Fruit fly (Drosophila melanogaster): ENCODE results near the gene Gr98d.

The Gr98d gene

DNA sequence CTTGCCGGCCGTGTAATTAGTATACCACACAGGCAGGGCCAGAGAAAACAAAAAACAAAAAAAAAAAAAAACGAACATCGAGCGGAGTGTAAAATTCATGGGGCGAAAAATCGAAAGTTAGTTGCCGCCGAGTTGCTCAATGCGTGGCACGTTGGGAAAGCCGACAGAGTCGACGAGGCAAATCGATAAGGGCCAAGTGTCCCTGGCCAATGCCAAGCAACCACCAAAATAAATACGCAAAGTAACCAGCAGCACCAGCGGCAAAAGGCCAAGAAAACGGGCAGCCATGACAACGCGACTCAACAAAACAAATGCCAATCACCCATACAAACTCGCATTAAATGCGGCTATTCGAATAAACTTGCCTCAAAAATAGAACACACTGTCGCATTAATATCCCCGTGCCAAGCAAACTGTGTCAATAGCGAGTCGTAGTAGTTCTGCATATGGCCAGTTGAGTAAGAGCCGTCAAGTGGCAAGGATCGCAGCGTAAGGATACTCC lies 25.4 kb upstream of the Gr98d start, which contains the start of gene CG12885:
TSS of gene CG12885 (plus strand) at position 452 of the 502 bp plus-strand sequence.
- no peak for TF ChIP-seq Crg-1 (GFP tag; optimal IDR thresholded peaks at IDR 0.05)
- TF ChIP-seq bab1 (GFP tag; optimal IDR thresholded peaks at IDR 0.05) = no peak
- no peak for TF ChIP-seq Hr96 (GFP tag; optimal IDR thresholded peaks at IDR 0.05)
- no peak for TF ChIP-seq cnc (optimal IDR thresholded peaks at IDR 0.05)
- TF ChIP-seq CG1620 (GFP tag; optimal IDR thresholded peaks at IDR 0.05) = no peak
- TF ChIP-seq CG12768 (GFP tag; optimal IDR thresholded peaks at IDR 0.05) = no peak
- TF ChIP-seq Mnt (GFP tag; optimal IDR thresholded peaks at IDR 0.05) = no peak
- TF ChIP-seq CG11617 (GFP tag; optimal IDR thresholded peaks at IDR 0.05) = no peak
- no peak for TF ChIP-seq kay (GFP tag; ENCODE audit: borderline replicate concordance)
- no peak for TF ChIP-seq tj (GFP tag; optimal IDR thresholded peaks at IDR 0.05)
- TF ChIP-seq CG33017 (tag; optimal IDR thresholded peaks at IDR 0.05) = no peak
- no peak for TF ChIP-seq toe (GFP tag; optimal IDR thresholded peaks at IDR 0.05)
- TF ChIP-seq CG14711 (tag; optimal IDR thresholded peaks at IDR 0.05) = no peak
- no peak for TF ChIP-seq CG7101 (tag; optimal IDR thresholded peaks at IDR 0.05)
- TF ChIP-seq cic (GFP tag; optimal IDR thresholded peaks at IDR 0.05) = no peak
- TF ChIP-seq CG5204 (GFP tag; optimal IDR thresholded peaks at IDR 0.05) = no peak
- no peak for TF ChIP-seq pad (GFP tag; optimal IDR thresholded peaks at IDR 0.05)
- no peak for TF ChIP-seq CG7045 (GFP tag; optimal IDR thresholded peaks at IDR 0.05)
- no peak for TF ChIP-seq ovo (GFP tag; optimal IDR thresholded peaks at IDR 0.05)
- TF ChIP-seq Clk (GFP tag; optimal IDR thresholded peaks at IDR 0.05) = no peak

DNA sequence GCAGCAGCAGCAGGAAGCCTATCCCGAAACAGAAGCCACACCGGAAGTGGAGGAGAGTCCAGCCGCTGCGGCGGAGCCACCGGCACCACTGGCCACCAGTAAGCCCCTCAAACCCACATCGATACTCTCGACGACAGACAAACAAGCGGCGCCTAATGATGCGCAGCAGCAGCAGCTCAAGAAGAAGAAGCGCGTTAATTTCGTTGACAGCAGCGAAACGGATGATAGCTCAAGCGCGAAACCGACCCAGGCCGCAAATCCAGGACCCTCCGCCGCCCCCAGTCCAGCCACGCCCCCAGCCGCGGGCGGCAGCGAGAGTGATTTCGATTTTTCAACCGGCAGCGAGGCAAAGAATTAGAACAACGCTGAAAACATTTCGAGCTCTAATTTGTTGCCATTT lies 12.6 kb upstream of the Gr98d start:
- TF ChIP-seq CG12768 (GFP tag; optimal IDR thresholded peaks at IDR 0.05) (no peak), cic (GFP tag; optimal IDR thresholded peaks at IDR 0.05) (no peak), tj (GFP tag; optimal IDR thresholded peaks at IDR 0.05) (no peak), CG7045 (GFP tag; optimal IDR thresholded peaks at IDR 0.05) (no peak), Mnt (GFP tag; optimal IDR thresholded peaks at IDR 0.05) (no peak), Hr96 (GFP tag; optimal IDR thresholded peaks at IDR 0.05) (no peak), CG14711 (tag; optimal IDR thresholded peaks at IDR 0.05) (no peak), pad (GFP tag; optimal IDR thresholded peaks at IDR 0.05) (no peak), cnc (optimal IDR thresholded peaks at IDR 0.05) (no peak), toe (GFP tag; optimal IDR thresholded peaks at IDR 0.05) (no peak), Crg-1 (GFP tag; optimal IDR thresholded peaks at IDR 0.05) (no peak), CG11617 (GFP tag; optimal IDR thresholded peaks at IDR 0.05) (no peak), kay (GFP tag; ENCODE audit: borderline replicate concordance) (no peak), ovo (GFP tag; optimal IDR thresholded peaks at IDR 0.05) (no peak)

DNA sequence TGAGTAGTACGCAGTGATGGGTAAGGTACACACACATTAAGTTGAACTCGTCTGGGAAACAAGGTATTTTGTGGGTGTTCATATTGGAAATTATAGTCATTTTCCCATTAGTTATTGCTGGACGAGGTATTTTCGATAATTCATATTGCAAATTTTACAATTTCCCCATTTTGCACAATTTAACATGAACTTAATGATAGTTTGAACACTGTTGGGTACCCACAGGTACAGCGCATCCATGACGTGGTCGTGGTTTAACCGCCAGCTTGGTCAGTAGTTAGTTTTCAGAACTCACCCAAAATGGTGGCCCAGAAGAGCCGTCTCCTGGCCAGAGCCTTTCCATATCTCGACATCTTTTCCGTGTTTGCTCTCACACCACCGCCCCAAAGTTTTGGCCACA lies 3.7 kb upstream of the Gr98d start, which contains the start of gene Gr98b:
TSS of gene Gr98b (plus strand) at position 301 of the 400 bp plus-strand sequence.
- no peak for TF ChIP-seq CG5204 (GFP tag; optimal IDR thresholded peaks at IDR 0.05)
- no peak for TF ChIP-seq CG7101 (tag; optimal IDR thresholded peaks at IDR 0.05)
- no peak for TF ChIP-seq Hr96 (GFP tag; optimal IDR thresholded peaks at IDR 0.05)
- TF ChIP-seq CG33017 (tag; optimal IDR thresholded peaks at IDR 0.05) = no peak
- no peak for TF ChIP-seq Mnt (GFP tag; optimal IDR thresholded peaks at IDR 0.05)
- TF ChIP-seq bab1 (GFP tag; optimal IDR thresholded peaks at IDR 0.05) = no peak
- TF ChIP-seq CG1620 (GFP tag; optimal IDR thresholded peaks at IDR 0.05) = no peak
- TF ChIP-seq tj (GFP tag; optimal IDR thresholded peaks at IDR 0.05) = no peak
- no peak for TF ChIP-seq cic (GFP tag; optimal IDR thresholded peaks at IDR 0.05)
- no peak for TF ChIP-seq toe (GFP tag; optimal IDR thresholded peaks at IDR 0.05)
- no peak for TF ChIP-seq CG12768 (GFP tag; optimal IDR thresholded peaks at IDR 0.05)
- no peak for TF ChIP-seq kay (GFP tag; ENCODE audit: borderline replicate concordance)
- no peak for TF ChIP-seq CG7045 (GFP tag; optimal IDR thresholded peaks at IDR 0.05)

DNA sequence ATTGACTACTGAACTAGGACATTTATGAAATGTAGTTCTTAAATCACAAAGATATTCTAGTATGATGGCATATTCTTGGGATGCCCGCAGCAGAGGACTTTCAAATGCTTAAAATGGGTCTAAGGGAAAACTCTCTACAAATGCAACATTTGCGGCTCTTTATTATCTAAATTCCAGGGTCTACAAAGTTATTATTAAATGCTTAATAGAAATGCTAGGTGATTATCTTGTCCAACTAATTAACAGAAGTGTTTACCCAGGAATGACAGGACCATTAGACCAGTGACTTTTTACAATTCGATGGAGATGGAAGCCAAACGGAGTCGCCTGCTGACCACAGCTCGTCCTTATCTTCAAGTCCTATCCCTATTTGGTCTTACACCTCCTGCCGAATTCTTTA lies 1.7 kb upstream of the Gr98d start, which contains the start of gene Gr98c:
TSS of gene Gr98c (plus strand) at position 301 of the 400 bp plus-strand sequence.
- TF ChIP-seq CG33017 (tag; optimal IDR thresholded peaks at IDR 0.05) = no peak
- no peak for TF ChIP-seq Hr96 (GFP tag; optimal IDR thresholded peaks at IDR 0.05)
- TF ChIP-seq cnc (optimal IDR thresholded peaks at IDR 0.05) = no peak
- no peak for TF ChIP-seq Clk (GFP tag; optimal IDR thresholded peaks at IDR 0.05)

DNA sequence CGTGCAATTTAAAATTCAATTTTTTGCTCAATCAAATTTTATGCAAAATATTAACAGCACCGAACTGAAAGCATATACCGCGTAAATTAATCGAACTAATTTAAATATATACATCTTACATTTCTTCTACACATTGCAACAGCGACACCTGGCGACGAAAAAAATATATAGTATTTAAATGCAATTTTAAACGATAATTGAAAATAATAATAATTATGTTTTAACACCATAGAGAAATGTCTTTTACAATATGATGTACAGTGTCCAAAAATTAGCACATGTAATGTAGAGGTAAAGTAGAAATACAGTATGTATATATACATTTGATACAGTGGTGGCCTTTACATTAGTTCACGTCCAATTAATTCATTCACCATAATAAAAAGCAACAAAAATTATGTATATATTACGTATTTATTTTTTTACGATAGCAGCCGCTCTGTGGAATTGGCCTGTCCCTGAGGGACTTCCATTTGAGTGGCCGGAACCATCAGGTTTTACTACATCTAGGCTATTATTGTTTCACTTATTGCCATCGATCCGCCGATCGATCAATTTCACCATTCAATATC lies 1.6 kb downstream of the Gr98d start:
- TF ChIP-seq cnc (optimal IDR thresholded peaks at IDR 0.05) (no peak), Clk (GFP tag; optimal IDR thresholded peaks at IDR 0.05) (no peak), CG5204 (GFP tag; optimal IDR thresholded peaks at IDR 0.05) (no peak), kay (GFP tag; ENCODE audit: borderline replicate concordance) (no peak), toe (GFP tag; optimal IDR thresholded peaks at IDR 0.05) (no peak), Mnt (GFP tag; optimal IDR thresholded peaks at IDR 0.05) (no peak), CG33017 (tag; optimal IDR thresholded peaks at IDR 0.05) (no peak), bab1 (GFP tag; optimal IDR thresholded peaks at IDR 0.05) (no peak), CG1620 (GFP tag; optimal IDR thresholded peaks at IDR 0.05) (no peak), Crg-1 (GFP tag; optimal IDR thresholded peaks at IDR 0.05) (no peak)

DNA sequence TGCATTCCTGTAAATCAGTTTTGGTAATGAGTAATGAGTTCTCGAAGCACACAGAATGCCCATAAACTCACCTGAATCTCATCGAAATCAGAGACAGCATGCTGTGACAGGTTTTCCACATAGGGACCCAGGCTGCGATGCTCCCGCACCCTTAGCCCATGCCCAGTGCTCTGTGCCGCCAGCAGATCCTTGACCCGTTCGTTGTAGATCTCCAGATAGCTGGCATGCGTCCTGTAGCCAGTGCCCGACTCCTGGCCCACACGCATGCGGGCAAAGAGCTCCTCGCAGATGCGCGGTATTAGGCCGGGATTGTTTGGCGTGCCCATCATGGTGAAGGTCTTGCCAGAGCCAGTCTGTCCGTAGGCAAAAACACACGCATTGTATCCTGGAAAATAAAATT lies 6.9 kb downstream of the Gr98d start:
- TF ChIP-seq bab1 (GFP tag; optimal IDR thresholded peaks at IDR 0.05) (no peak), kay (GFP tag; ENCODE audit: borderline replicate concordance) (no peak), CG33017 (tag; optimal IDR thresholded peaks at IDR 0.05) (no peak), CG7101 (tag; optimal IDR thresholded peaks at IDR 0.05) (no peak), pad (GFP tag; optimal IDR thresholded peaks at IDR 0.05) (no peak), CG14711 (tag; optimal IDR thresholded peaks at IDR 0.05) (no peak)

DNA sequence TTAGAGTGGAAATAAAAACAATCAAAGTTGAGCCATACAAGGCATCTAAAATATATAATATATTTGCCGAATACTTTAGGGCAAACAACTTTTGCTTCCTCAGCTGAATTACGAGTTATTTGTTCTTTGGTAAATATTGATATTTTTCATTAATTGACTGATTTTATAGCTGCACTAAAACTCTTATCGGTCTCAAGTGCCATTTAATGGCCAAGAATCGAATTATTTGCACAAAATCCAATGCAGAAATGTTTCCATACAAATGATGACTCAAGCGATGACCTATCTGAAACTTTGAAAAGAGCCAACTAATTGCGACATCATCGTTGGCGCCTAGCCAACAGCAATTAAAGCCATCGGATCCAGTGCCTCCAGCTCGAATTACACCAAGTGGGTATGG lies 7.5 kb downstream of the Gr98d start:
- TF ChIP-seq cic (GFP tag; optimal IDR thresholded peaks at IDR 0.05) (peak; percentile 85), kay (GFP tag; ENCODE audit: borderline replicate concordance) (peak; percentile 80), CG7101 (tag; optimal IDR thresholded peaks at IDR 0.05) (no peak)

All from whole organism, adult.